Worm (Caenorhabditis elegans) whole organism, early embryonic: ENCODE measurements around the gene srx-129.

Experiments used
- F13C5.2 ChIP-seq: sonication (generic microtip); optimal IDR thresholded peaks from 2 replicates; lab custom pipeline; 2017; ENCODE audit warnings: mild to moderate bottlenecking, missing genetic modification characterization, inconsistent platforms, missing compliant biosample characterization
- aly-1 ChIP-seq: sonication (generic microtip); optimal IDR thresholded peaks from 2 replicates; lab custom pipeline; 2016; ENCODE audit warnings: missing genetic modification characterization, missing compliant biosample characterization
- ama-1 ChIP-seq: fragments of 150-350 bp; optimal IDR thresholded peaks from 2 replicates; lab custom pipeline; 2014
- ceh-13 ChIP-seq: fragments of 200-800 bp; sonication (Bioruptor generic); optimal IDR thresholded peaks from 2 replicates; lab custom pipeline; 2018; ENCODE audit warnings: mild to moderate bottlenecking, missing genetic modification characterization, missing compliant biosample characterization
- ceh-36 ChIP-seq: sonication (generic microtip); optimal IDR thresholded peaks from 2 replicates; lab custom pipeline; 2016; ENCODE audit warnings: missing genetic modification characterization, inconsistent platforms, missing compliant biosample characterization
- tra-4 ChIP-seq: sonication (generic microtip); optimal IDR thresholded peaks from 2 replicates; lab custom pipeline; 2017; ENCODE audit warnings: missing genetic modification characterization, missing compliant biosample characterization

ce11 chrV:13869551-13869950 is 35.5 kb downstream of the srx-129 start:
- TF ChIP-seq tra-4 (tag; lab: Kevin White, UChicago) = no peak
- TF ChIP-seq ama-1 (lab: Kevin White, UChicago) = no peak
- no peak for TF ChIP-seq ceh-36 (tag; lab: Kevin White, UChicago)
- TF ChIP-seq aly-1 (tag; lab: Kevin White, UChicago) = no peak
- no peak for TF ChIP-seq F13C5.2 (tag; lab: Kevin White, UChicago)
- no peak for TF ChIP-seq ceh-13
